Worm (Caenorhabditis elegans) whole organism, L4/young adult: Measurements from ENCODE around the gene srg-5.

ENCODE experiments used
- W03F9.2 ChIP-seq: fragments of 150-350 bp; optimal IDR thresholded peaks from 2 replicates; lab custom pipeline; 2014; ENCODE audit warnings: missing biosample characterization, missing genetic modification characterization
- him-1 ChIP-seq: sonication (generic microtip); optimal IDR thresholded peaks from 2 replicates; lab custom pipeline; 2016; ENCODE audit warnings: missing genotype, missing genetic modification reagents, missing genetic modification characterization, missing compliant biosample characterization

ce11 chrIII:6215943-6216342 is 48.4 kb downstream of the srg-5 start:
- TF ChIP-seq him-1 (tag; lab: Kevin White, UChicago): no peak
- no peak for TF ChIP-seq W03F9.2
